Worm (Caenorhabditis elegans) whole organism, L4 larva: ENCODE results near the gene tufm-1.

Source experiments
- Y75B8A.6 ChIP-seq: fragments of 200-800 bp; sonication (Bioruptor generic); IDR thresholded peaks from 2 replicates; pipeline ENCODE4 v1.3.6; 2022; ENCODE audit warnings: missing genetic modification reagents, missing genetic modification characterization, missing compliant biosample characterization
- ceh-82 ChIP-seq: sonication (generic microtip); optimal IDR thresholded peaks from 2 replicates; lab custom pipeline; 2017; ENCODE audit warnings: missing biosample characterization, missing genetic modification characterization
- lin-39 ChIP-seq: fragments of 150-350 bp; optimal IDR thresholded peaks from 2 replicates; lab custom pipeline; 2014; ENCODE audit warnings: missing biosample characterization, missing genetic modification reagents, missing genetic modification characterization
- nhr-76 ChIP-seq: fragments of 150-350 bp; optimal IDR thresholded peaks from 2 replicates; lab custom pipeline; 2014; ENCODE audit warnings: missing biosample characterization, missing genetic modification characterization
- snpc-4 ChIP-seq: fragments of 150-350 bp; optimal IDR thresholded peaks from 2 replicates; lab custom pipeline; 2014; ENCODE audit warnings: missing biosample characterization, missing genetic modification characterization
- unc-62 ChIP-seq, 3 experiments: fragments of 150-350 bp in 1 of 3; sonication (generic microtip); optimal IDR thresholded peaks in 2 of 3; peaks in 1 of 3; 1 replicate in 1 of 3; 2 replicates in 2 of 3; lab custom pipeline; 2014 to 2017; ENCODE audit warnings: missing biosample characterization in 3 of 3, missing genetic modification characterization in 3 of 3, missing genetic modification reagents in 3 of 3, missing genotype in 1 of 3

- no peak for TF ChIP-seq lin-39
- no peak for TF ChIP-seq Y75B8A.6 (GFP tag; lab: Robert Waterston, UW)
- TF ChIP-seq nhr-76 (tag; lab: Kevin White, UChicago) = no peak
- no peak for TF ChIP-seq unc-62 (GFP tag; optimal IDR thresholded peaks at IDR 0.05 in 1 of 2; lab: Kevin White, UChicago)
- no peak for TF ChIP-seq unc-62 (tag; optimal IDR thresholded peaks at IDR 0.05; lab: Kevin White, UChicago)
- no peak for TF ChIP-seq ceh-82 (tag; lab: Kevin White, UChicago)
- TF ChIP-seq snpc-4 = no peak
These were observed 10.3 kb downstream of the tufm-1 start for ce11 chrIII:2804461-2804860.
